Fruit fly (Drosophila melanogaster) whole organism, embryonic: ENCODE results near the gene rhea.

ENCODE experiments used
- Atf-2 ChIP-seq: fragments of 200-800 bp; sonication (Bioruptor generic); optimal IDR thresholded peaks from 2 replicates; lab custom pipeline; 2016; ENCODE audit warnings: missing biosample characterization, missing genetic modification characterization
- Atf6 ChIP-seq: fragments of 200-800 bp; sonication (Bioruptor generic); IDR thresholded peaks from 2 replicates; pipeline ENCODE4 v1.3.6; 2022; ENCODE audit warnings: missing biosample characterization, missing genetic modification characterization
- BEAF-32 ChIP-seq: fragments of 200-800 bp; sonication (Bioruptor generic); optimal IDR thresholded peaks from 3 replicates; lab custom pipeline; 2017; ENCODE audit warnings: missing biosample characterization, missing genetic modification characterization, mild to moderate bottlenecking, moderate library complexity, missing genetic modification reagents
- CG1024 ChIP-seq: fragments of 200-800 bp; sonication (Bioruptor generic); IDR thresholded peaks from 2 replicates; pipeline ENCODE4 v1.3.6; 2022; ENCODE audit warnings: missing biosample characterization, missing genetic modification characterization
- CG10274 ChIP-seq: fragments of 200-800 bp; sonication (Bioruptor generic); optimal IDR thresholded peaks from 3 replicates; lab custom pipeline; 2017; ENCODE audit warnings: missing biosample characterization, mild to moderate bottlenecking, missing genetic modification characterization
- CG11093 ChIP-seq: fragments of 200-800 bp; sonication (Bioruptor generic); IDR thresholded peaks from 3 replicates; pipeline ENCODE4 v1.3.6; 2022; ENCODE audit warnings: missing biosample characterization, missing genetic modification characterization
- CG12236 ChIP-seq: fragments of 200-800 bp; sonication (Bioruptor generic); optimal IDR thresholded peaks from 2 replicates; lab custom pipeline; 2016; ENCODE audit warnings: missing biosample characterization, missing genetic modification characterization
- CG12659 ChIP-seq: fragments of 200-800 bp; sonication (Bioruptor generic); optimal IDR thresholded peaks from 3 replicates; lab custom pipeline; 2017; ENCODE audit warnings: mild to moderate bottlenecking, missing biosample characterization, missing genetic modification reagents, missing genetic modification characterization
- CG14710 ChIP-seq: fragments of 200-800 bp; sonication (Bioruptor generic); optimal IDR thresholded peaks from 3 replicates; lab custom pipeline; 2019; ENCODE audit warnings: missing biosample characterization, mild to moderate bottlenecking, missing genetic modification characterization, moderate library complexity
- CG15073 ChIP-seq: fragments of 200-800 bp; sonication (Bioruptor generic); optimal IDR thresholded peaks from 2 replicates; lab custom pipeline; 2016; ENCODE audit warnings: missing biosample characterization, missing genetic modification characterization
- CG15479 ChIP-seq: fragments of 200-800 bp; sonication (Bioruptor generic); optimal IDR thresholded peaks from 3 replicates; lab custom pipeline; 2019; ENCODE audit warnings: missing biosample characterization, mild to moderate bottlenecking, missing genetic modification characterization, moderate library complexity
- CG15601 ChIP-seq: fragments of 200-800 bp; sonication (Bioruptor generic); optimal IDR thresholded peaks from 3 replicates; lab custom pipeline; 2019; ENCODE audit warnings: missing biosample characterization, mild to moderate bottlenecking, missing genetic modification characterization, moderate library complexity
- CG18011 ChIP-seq: fragments of 200-800 bp; sonication (Bioruptor generic); optimal IDR thresholded peaks from 2 replicates; lab custom pipeline; 2017; ENCODE audit warnings: missing biosample characterization, missing genetic modification characterization, mild to moderate bottlenecking, moderate library complexity, missing genotype
- CG31365 ChIP-seq: fragments of 200-800 bp; sonication (Bioruptor generic); optimal IDR thresholded peaks from 2 replicates; lab custom pipeline; 2018; ENCODE audit warnings: missing biosample characterization, mild to moderate bottlenecking, missing genetic modification characterization
- CG3281 ChIP-seq: fragments of 200-800 bp; sonication (Bioruptor generic); optimal IDR thresholded peaks from 3 replicates; lab custom pipeline; 2017; ENCODE audit warnings: missing biosample characterization, mild to moderate bottlenecking, missing genetic modification characterization
- CG3995 ChIP-seq: fragments of 200-800 bp; sonication (Bioruptor generic); optimal IDR thresholded peaks from 3 replicates; lab custom pipeline; 2016; ENCODE audit warnings: missing biosample characterization, missing genetic modification characterization
- CG4854 ChIP-seq: fragments of 200-800 bp; sonication (Bioruptor generic); optimal IDR thresholded peaks from 2 replicates; lab custom pipeline; 2016; ENCODE audit warnings: missing biosample characterization, missing genetic modification characterization, inconsistent platforms
- CG7372 ChIP-seq: fragments of 200-800 bp; sonication (Bioruptor generic); IDR thresholded peaks from 2 replicates; pipeline ENCODE4 v1.3.6; 2022; ENCODE audit warnings: missing biosample characterization, missing genetic modification characterization
- CG7987 ChIP-seq: fragments of 200-800 bp; sonication (Bioruptor generic); optimal IDR thresholded peaks from 2 replicates; lab custom pipeline; 2018; ENCODE audit warnings: missing biosample characterization, mild to moderate bottlenecking, missing genetic modification characterization, moderate library complexity
- CG8765 ChIP-seq: fragments of 200-800 bp; sonication (Bioruptor generic); IDR thresholded peaks from 2 replicates; pipeline ENCODE4 v1.3.6; 2022; ENCODE audit warnings: missing biosample characterization, missing genetic modification characterization
- CG9437 ChIP-seq: fragments of 200-800 bp; sonication (Bioruptor generic); optimal IDR thresholded peaks from 2 replicates; lab custom pipeline; 2018; ENCODE audit warnings: missing biosample characterization, mild to moderate bottlenecking, missing genetic modification characterization
- CG9727 ChIP-seq: fragments of 200-800 bp; sonication (Bioruptor generic); optimal IDR thresholded peaks from 3 replicates; lab custom pipeline; 2017; ENCODE audit warnings: missing biosample characterization, mild to moderate bottlenecking, missing genetic modification characterization
- CrebB ChIP-seq: fragments of 200-800 bp; sonication (Bioruptor generic); optimal IDR thresholded peaks from 3 replicates; lab custom pipeline; 2018; ENCODE audit warnings: missing biosample characterization, mild to moderate bottlenecking, missing genetic modification characterization
- Hr51 ChIP-seq, 2 experiments: fragments of 200-800 bp; sonication (Bioruptor generic); optimal IDR thresholded peaks; 2 replicates in 1 of 2; 3 replicates in 1 of 2; lab custom pipeline; 2016 to 2018; ENCODE audit warnings: missing biosample characterization in 2 of 2, missing genetic modification characterization in 2 of 2, mild to moderate bottlenecking in 1 of 2, moderate library complexity in 1 of 2
- MTF-1 ChIP-seq: fragments of 200-800 bp; sonication (Bioruptor generic); optimal IDR thresholded peaks from 2 replicates; lab custom pipeline; 2018; ENCODE audit warnings: missing biosample characterization, mild to moderate bottlenecking, missing genetic modification characterization, borderline replicate concordance
- Xbp1 ChIP-seq: fragments of 200-800 bp; sonication (Bioruptor generic); optimal IDR thresholded peaks from 3 replicates; lab custom pipeline; 2016; ENCODE audit warnings: missing biosample characterization, mild to moderate bottlenecking, missing genetic modification characterization
- bab2 ChIP-seq: fragments of 200-800 bp; sonication (Bioruptor generic); optimal IDR thresholded peaks from 2 replicates; lab custom pipeline; 2016; ENCODE audit warnings: missing biosample characterization, missing genetic modification characterization
- cato ChIP-seq: fragments of 200-800 bp; sonication (Bioruptor generic); optimal IDR thresholded peaks from 2 replicates; lab custom pipeline; 2016; ENCODE audit warnings: missing biosample characterization, missing genetic modification characterization, borderline replicate concordance
- crp ChIP-seq, 2 experiments: fragments of 200-800 bp; sonication (Bioruptor generic); optimal IDR thresholded peaks; 2 replicates in 1 of 2; 3 replicates in 1 of 2; lab custom pipeline; 2017; ENCODE audit warnings: missing biosample characterization in 2 of 2, missing genetic modification characterization in 2 of 2, mild to moderate bottlenecking in 1 of 2, moderate library complexity in 1 of 2
- emc ChIP-seq: fragments of 200-800 bp; sonication (Bioruptor generic); optimal IDR thresholded peaks from 2 replicates; lab custom pipeline; 2016; ENCODE audit warnings: missing biosample characterization, missing genetic modification characterization
- ewg ChIP-seq: fragments of 200-800 bp; sonication (Bioruptor generic); optimal IDR thresholded peaks from 3 replicates; lab custom pipeline; 2017; ENCODE audit warnings: mild to moderate bottlenecking, missing biosample characterization, missing genetic modification reagents, missing genetic modification characterization
- fd64A ChIP-seq: fragments of 200-800 bp; sonication (Bioruptor generic); optimal IDR thresholded peaks from 3 replicates; lab custom pipeline; 2018; ENCODE audit warnings: missing biosample characterization, mild to moderate bottlenecking, missing genetic modification characterization
- gce ChIP-seq: fragments of 200-800 bp; sonication (Bioruptor generic); IDR thresholded peaks from 3 replicates; pipeline ENCODE4 v1.3.6; 2022; ENCODE audit warnings: missing biosample characterization, missing genetic modification characterization
- gfzf ChIP-seq: fragments of 200-800 bp; sonication (Bioruptor generic); optimal IDR thresholded peaks from 2 replicates; lab custom pipeline; 2016; ENCODE audit warnings: missing biosample characterization, mild to moderate bottlenecking, missing genetic modification characterization, moderate library complexity
- ham ChIP-seq: fragments of 200-800 bp; sonication (Bioruptor generic); IDR thresholded peaks from 2 replicates; pipeline ENCODE4 v1.3.6; 2022; ENCODE audit warnings: missing biosample characterization, missing genetic modification characterization
- jumu ChIP-seq: fragments of 200-800 bp; sonication (Bioruptor generic); optimal IDR thresholded peaks from 3 replicates; lab custom pipeline; 2016; ENCODE audit warnings: missing biosample characterization, missing genetic modification characterization
- lmd ChIP-seq: fragments of 200-800 bp; sonication (Bioruptor generic); IDR thresholded peaks from 2 replicates; pipeline ENCODE4 v1.3.6; 2022; ENCODE audit warnings: missing biosample characterization, missing genetic modification characterization
- nerfin-1 ChIP-seq: fragments of 200-800 bp; sonication (Bioruptor generic); optimal IDR thresholded peaks from 3 replicates; lab custom pipeline; 2019; ENCODE audit warnings: missing biosample characterization, mild to moderate bottlenecking, missing genetic modification characterization, moderate library complexity
- phol ChIP-seq: fragments of 200-800 bp; sonication (Bioruptor generic); optimal IDR thresholded peaks from 3 replicates; lab custom pipeline; 2018; ENCODE audit warnings: missing biosample characterization, mild to moderate bottlenecking, missing genetic modification characterization, moderate library complexity
- ranshi ChIP-seq: fragments of 200-800 bp; sonication (Bioruptor generic); IDR thresholded peaks from 2 replicates; pipeline ENCODE4 v1.3.6; 2022; ENCODE audit warnings: missing biosample characterization, missing genetic modification characterization
- rib ChIP-seq: fragments of 200-800 bp; sonication (Bioruptor generic); IDR thresholded peaks from 2 replicates; pipeline ENCODE4 v1.3.6; 2022; ENCODE audit warnings: missing biosample characterization, missing genetic modification characterization
- row ChIP-seq: fragments of 200-800 bp; sonication (Bioruptor generic); IDR thresholded peaks from 3 replicates; pipeline ENCODE4 v1.3.6; 2022; ENCODE audit warnings: missing biosample characterization, missing genetic modification characterization
- run ChIP-seq: fragments of 200-800 bp; sonication (Bioruptor generic); optimal IDR thresholded peaks from 3 replicates; lab custom pipeline; 2018; ENCODE audit warnings: missing biosample characterization, mild to moderate bottlenecking, missing genetic modification characterization
- sc ChIP-seq, 3 experiments: fragments of >200 bp in 2 of 3; fragments of 200-800 bp in 1 of 3; sonication (Bioruptor generic) in 1 of 3; optimal IDR thresholded peaks; 2 replicates in 2 of 3; 3 replicates in 1 of 3; lab custom pipeline; 2017; ENCODE audit warnings: mild to moderate bottlenecking in 1 of 3, missing biosample characterization in 1 of 3, missing genetic modification characterization in 1 of 3, missing genetic modification reagents in 1 of 3
- scrt ChIP-seq: fragments of 200-800 bp; sonication (Bioruptor generic); optimal IDR thresholded peaks from 2 replicates; lab custom pipeline; 2018; ENCODE audit warnings: missing biosample characterization, mild to moderate bottlenecking, missing genetic modification characterization, moderate library complexity
- sisA ChIP-seq: fragments of 200-800 bp; sonication (Bioruptor generic); IDR thresholded peaks from 2 replicates; pipeline ENCODE4 v1.3.6; 2022; ENCODE audit warnings: missing biosample characterization, missing genetic modification characterization
- stwl ChIP-seq: fragments of 200-800 bp; sonication (Bioruptor generic); optimal IDR thresholded peaks from 3 replicates; lab custom pipeline; 2018; ENCODE audit warnings: missing biosample characterization, mild to moderate bottlenecking, missing genetic modification characterization, moderate library complexity
- unc-4 ChIP-seq: fragments of 200-800 bp; sonication (Bioruptor generic); IDR thresholded peaks from 2 replicates; pipeline ENCODE4 v1.3.6; 2022; ENCODE audit warnings: missing biosample characterization, missing genetic modification characterization; ENCODE audit not compliant: partially characterized antibody
- vnd ChIP-seq: fragments of 200-800 bp; sonication (Bioruptor generic); IDR thresholded peaks from 3 replicates; pipeline ENCODE4 v1.3.6; 2022; ENCODE audit warnings: missing biosample characterization, missing genetic modification characterization; ENCODE audit not compliant: partially characterized antibody

rhea gene

dm6 chr3L:8509567-8510109 is 35.2 kb upstream of the rhea start, which contains the start of the genes ZC3H3 and Pus7:
TSS of gene ZC3H3 (minus strand) at chr3L:8509763.
TSS of gene Pus7 (plus strand) at chr3L:8510003.
- no peak for TF ChIP-seq unc-4 (GFP tag; lab: Robert Waterston, UW)
- no peak for TF ChIP-seq CrebB (tag; lab: Kevin White, UChicago)
- peak; percentile 45 for TF ChIP-seq stwl (tag; lab: Kevin White, UChicago)
- TF ChIP-seq CG14710 (tag; lab: Kevin White, UChicago) = peak; percentile 59
- no peak for TF ChIP-seq CG12236 (GFP tag; lab: Kevin White, UChicago)
- TF ChIP-seq CG7372 (GFP tag; lab: Robert Waterston, UW) = no peak
- no peak for TF ChIP-seq sc (optimal IDR thresholded peaks at IDR 0.05; lab: Kevin White, UChicago)
- no peak for TF ChIP-seq sc (GFP tag; optimal IDR thresholded peaks at IDR 0.05; lab: Kevin White, UChicago)
- peak; percentile 36 for TF ChIP-seq BEAF-32 (GFP tag; lab: Kevin White, UChicago)
- peak; percentile 92 for TF ChIP-seq ranshi
- TF ChIP-seq CG31365 = no peak
- peak; percentile 58 for TF ChIP-seq CG15479 (GFP tag; lab: Kevin White, UChicago)
- TF ChIP-seq run (tag; lab: Kevin White, UChicago) = no peak
- TF ChIP-seq CG1024 (GFP tag; lab: Robert Waterston, UW) = 0 out of 2 replicates have a peak, but pooled peaks have one; percentile 15
- TF ChIP-seq CG8765 (GFP tag; lab: Robert Waterston, UW) = no peak
- peak; percentile 57 for TF ChIP-seq CG12659 (GFP tag; lab: Kevin White, UChicago)
- TF ChIP-seq MTF-1 (GFP tag; lab: Kevin White, UChicago) = no peak
- no peak for TF ChIP-seq CG15073 (GFP tag; lab: Kevin White, UChicago)
- TF ChIP-seq CG18011 (GFP tag; lab: Kevin White, UChicago) = no peak
- TF ChIP-seq scrt (GFP tag; lab: Kevin White, UChicago) = peak; percentile 47
- no peak for TF ChIP-seq CG4854 (GFP tag; lab: Kevin White, UChicago)
- no peak for TF ChIP-seq cato
- TF ChIP-seq CG7987 (GFP tag; lab: Kevin White, UChicago) = no peak
- TF ChIP-seq nerfin-1 = no peak
- no peak for TF ChIP-seq CG9727 (GFP tag; lab: Kevin White, UChicago)
- no peak for TF ChIP-seq lmd (GFP tag; lab: Robert Waterston, UW)
- TF ChIP-seq crp (GFP tag; optimal IDR thresholded peaks at IDR 0.05; lab: Kevin White, UChicago) = peak in 1 of 2 experiments; percentile 87
- TF ChIP-seq CG3995 = no peak
- TF ChIP-seq sisA (GFP tag; lab: Robert Waterston, UW) = no peak
- no peak for TF ChIP-seq rib (GFP tag; lab: Robert Waterston, UW)
- TF ChIP-seq ewg (GFP tag; lab: Kevin White, UChicago) = peak; percentile 37
- peak in 1 of 2 experiments; percentile 32 for TF ChIP-seq Hr51 (GFP tag; optimal IDR thresholded peaks at IDR 0.05; lab: Kevin White, UChicago)
- TF ChIP-seq Atf-2 (GFP tag; lab: Kevin White, UChicago) = no peak
- TF ChIP-seq gfzf (GFP tag; lab: Kevin White, UChicago) = peak; percentile 64
- TF ChIP-seq CG10274 (GFP tag; lab: Kevin White, UChicago) = no peak
- peak; percentile 27 for TF ChIP-seq Xbp1 (GFP tag; lab: Kevin White, UChicago)
- TF ChIP-seq row (GFP tag; lab: Robert Waterston, UW) = peak; percentile 46; the same call in 2 of the 3 replicates
- TF ChIP-seq CG15601 = peak; percentile 43
- peak; percentile 50 for TF ChIP-seq phol (tag; lab: Kevin White, UChicago)
- no peak for TF ChIP-seq jumu
- no peak for TF ChIP-seq CG11093 (GFP tag; lab: Robert Waterston, UW)
- no peak for TF ChIP-seq Atf6
- no peak for TF ChIP-seq ham (GFP tag; lab: Robert Waterston, UW)
- TF ChIP-seq vnd (GFP tag; lab: Robert Waterston, UW) = no peak
- TF ChIP-seq CG9437 (GFP tag; lab: Kevin White, UChicago) = peak; percentile 78
- TF ChIP-seq CG3281 (GFP tag; lab: Kevin White, UChicago) = no peak
- no peak for TF ChIP-seq gce (GFP tag; lab: Robert Waterston, UW)
- no peak for TF ChIP-seq bab2 (GFP tag; lab: Kevin White, UChicago)
- no peak for TF ChIP-seq fd64A
- no peak for TF ChIP-seq emc (GFP tag; lab: Kevin White, UChicago)
